Worm (Caenorhabditis elegans) whole organism, late embryonic: ENCODE data around the gene str-47.

Source experiments
- C08G9.2 ChIP-seq: sonication (generic microtip); optimal IDR thresholded peaks from 2 replicates; lab custom pipeline; 2016; ENCODE audit warnings: mild to moderate bottlenecking, missing genetic modification characterization, moderate library complexity, missing compliant biosample characterization
- C38D4.7 ChIP-seq: fragments of 200-800 bp; sonication (Bioruptor generic); optimal IDR thresholded peaks from 2 replicates; lab custom pipeline; 2018; ENCODE audit warnings: mild to moderate bottlenecking, missing genetic modification characterization, moderate library complexity, missing compliant biosample characterization
- F13H6.1 ChIP-seq: sonication (generic microtip); optimal IDR thresholded peaks from 2 replicates; lab custom pipeline; 2016; ENCODE audit warnings: missing genetic modification characterization, missing compliant biosample characterization
- K02D7.2 ChIP-seq: sonication (generic microtip); optimal IDR thresholded peaks from 2 replicates; lab custom pipeline; 2017; ENCODE audit warnings: mild to moderate bottlenecking, missing genetic modification characterization, missing compliant biosample characterization
- T23F11.4 ChIP-seq: fragments of 200-800 bp; sonication (Bioruptor generic); optimal IDR thresholded peaks from 2 replicates; lab custom pipeline; 2018; ENCODE audit warnings: mild to moderate bottlenecking, missing genetic modification characterization, missing compliant biosample characterization
- Y22D7AL.16 ChIP-seq: sonication (generic microtip); optimal IDR thresholded peaks from 2 replicates; lab custom pipeline; 2016; ENCODE audit warnings: missing genetic modification characterization, missing compliant biosample characterization
- ama-1 ChIP-seq: fragments of 150-350 bp; optimal IDR thresholded peaks from 2 replicates; lab custom pipeline; 2014
- ceh-14 ChIP-seq: sonication (generic microtip); optimal IDR thresholded peaks from 2 replicates; lab custom pipeline; 2016; ENCODE audit warnings: missing genotype, missing genetic modification characterization, missing compliant biosample characterization
- ceh-2 ChIP-seq: sonication (generic microtip); optimal IDR thresholded peaks from 2 replicates; lab custom pipeline; 2016; ENCODE audit warnings: missing genotype, missing genetic modification characterization, missing compliant biosample characterization
- ceh-24 ChIP-seq: sonication (generic microtip); optimal IDR thresholded peaks from 2 replicates; lab custom pipeline; 2016; ENCODE audit warnings: mild to moderate bottlenecking, missing genetic modification characterization, missing compliant biosample characterization
- ceh-30 ChIP-seq: fragments of 150-350 bp; optimal IDR thresholded peaks from 2 replicates; lab custom pipeline; 2014; ENCODE audit warnings: missing biosample characterization, missing genetic modification characterization
- ceh-31 ChIP-seq: sonication (generic microtip); optimal IDR thresholded peaks from 2 replicates; lab custom pipeline; 2016; ENCODE audit warnings: missing genetic modification characterization, missing compliant biosample characterization
- ceh-48 ChIP-seq: sonication (generic microtip); optimal IDR thresholded peaks from 2 replicates; lab custom pipeline; 2016; ENCODE audit warnings: missing genetic modification characterization, inconsistent platforms, missing compliant biosample characterization
- ceh-9 ChIP-seq: sonication (generic microtip); optimal IDR thresholded peaks from 2 replicates; lab custom pipeline; 2016; ENCODE audit warnings: mild to moderate bottlenecking, missing genetic modification characterization, inconsistent platforms, missing compliant biosample characterization
- che-1 ChIP-seq: sonication (generic microtip); optimal IDR thresholded peaks from 2 replicates; lab custom pipeline; 2016; ENCODE audit warnings: mild to moderate bottlenecking, missing genetic modification characterization, missing compliant biosample characterization
- dmd-4 ChIP-seq: sonication (generic microtip); optimal IDR thresholded peaks from 2 replicates; lab custom pipeline; 2016; ENCODE audit warnings: borderline replicate concordance, missing genetic modification characterization, missing compliant biosample characterization
- dve-1 ChIP-seq: sonication (generic microtip); optimal IDR thresholded peaks from 2 replicates; lab custom pipeline; 2017; ENCODE audit warnings: antibody characterized with exemption, mild to moderate bottlenecking, missing genetic modification characterization, missing compliant biosample characterization
- elt-4 ChIP-seq: sonication (generic microtip); optimal IDR thresholded peaks from 2 replicates; lab custom pipeline; 2016; ENCODE audit warnings: missing genetic modification characterization, missing compliant biosample characterization
- eyg-1 ChIP-seq: sonication (generic microtip); optimal IDR thresholded peaks from 2 replicates; lab custom pipeline; 2016; ENCODE audit warnings: missing genotype, missing genetic modification characterization, missing compliant biosample characterization
- hlh-13 ChIP-seq: fragments of 200-800 bp; sonication (Bioruptor generic); optimal IDR thresholded peaks from 2 replicates; lab custom pipeline; 2018; ENCODE audit warnings: mild to moderate bottlenecking, missing genetic modification characterization, missing compliant biosample characterization
- hlh-30 ChIP-seq: sonication (generic microtip); optimal IDR thresholded peaks from 2 replicates; lab custom pipeline; 2017; ENCODE audit warnings: antibody characterized with exemption, missing genetic modification characterization, missing compliant biosample characterization; ENCODE audit not compliant: insufficient read depth
- hlh-8 ChIP-seq: sonication (generic microtip); optimal IDR thresholded peaks from 2 replicates; lab custom pipeline; 2016; ENCODE audit warnings: missing genotype, missing genetic modification characterization, missing compliant biosample characterization
- lim-6 ChIP-seq: sonication (generic microtip); optimal IDR thresholded peaks from 2 replicates; lab custom pipeline; 2016; ENCODE audit warnings: missing genetic modification characterization, missing compliant biosample characterization
- lin-11 ChIP-seq: fragments of 200-800 bp; sonication (Bioruptor generic); optimal IDR thresholded peaks from 2 replicates; lab custom pipeline; 2018; ENCODE audit warnings: mild to moderate bottlenecking, missing genetic modification characterization, missing compliant biosample characterization
- madf-2 ChIP-seq: sonication (generic microtip); optimal IDR thresholded peaks from 2 replicates; lab custom pipeline; 2017; ENCODE audit warnings: missing genetic modification characterization, missing compliant biosample characterization
- mec-3 ChIP-seq: sonication (generic microtip); optimal IDR thresholded peaks from 2 replicates; lab custom pipeline; 2016; ENCODE audit warnings: borderline replicate concordance, missing genetic modification characterization, missing compliant biosample characterization
- nfya-1 ChIP-seq: sonication (generic microtip); optimal IDR thresholded peaks from 2 replicates; lab custom pipeline; 2017; ENCODE audit warnings: missing genetic modification characterization, mild to moderate bottlenecking, missing compliant biosample characterization, antibody characterized with exemption, moderate library complexity
- nhr-11 ChIP-seq: fragments of 150-350 bp; optimal IDR thresholded peaks from 2 replicates; lab custom pipeline; 2014; ENCODE audit warnings: missing biosample characterization, missing genetic modification characterization
- nhr-232 ChIP-seq: sonication (generic microtip); optimal IDR thresholded peaks from 2 replicates; lab custom pipeline; 2016; ENCODE audit warnings: missing genetic modification characterization, missing compliant biosample characterization
- npax-4 ChIP-seq: sonication (generic microtip); optimal IDR thresholded peaks from 2 replicates; lab custom pipeline; 2016; ENCODE audit warnings: missing genetic modification characterization, missing compliant biosample characterization
- pag-3 ChIP-seq: sonication (generic microtip); optimal IDR thresholded peaks from 2 replicates; lab custom pipeline; 2016; ENCODE audit warnings: missing compliant biosample characterization, missing genetic modification characterization, borderline replicate concordance
- pat-9 ChIP-seq: fragments of 200-800 bp; sonication (Bioruptor generic); optimal IDR thresholded peaks from 2 replicates; lab custom pipeline; 2018; ENCODE audit warnings: mild to moderate bottlenecking, missing genetic modification characterization, moderate library complexity, missing compliant biosample characterization
- pax-1 ChIP-seq: fragments of 150-350 bp; optimal IDR thresholded peaks from 2 replicates; lab custom pipeline; 2014; ENCODE audit warnings: missing biosample characterization, missing genetic modification characterization
- pha-2 ChIP-seq: sonication (generic microtip); optimal IDR thresholded peaks from 2 replicates; lab custom pipeline; 2017; ENCODE audit warnings: mild to moderate bottlenecking, missing genetic modification characterization, missing compliant biosample characterization
- pha-4 ChIP-seq: fragments of 150-350 bp; optimal IDR thresholded peaks from 2 replicates; lab custom pipeline; 2018; ENCODE audit warnings: missing biosample characterization, missing genetic modification reagents, missing genetic modification characterization
- ref-2 ChIP-seq: sonication (generic microtip); optimal IDR thresholded peaks from 2 replicates; lab custom pipeline; 2016; ENCODE audit warnings: missing genetic modification characterization, missing compliant biosample characterization
- sdc-2 ChIP-seq: sonication (generic microtip); optimal IDR thresholded peaks from 2 replicates; lab custom pipeline; 2016; ENCODE audit warnings: missing genotype, missing genetic modification characterization, missing compliant biosample characterization
- sox-2 ChIP-seq: fragments of 200-800 bp; sonication (Bioruptor generic); IDR thresholded peaks from 2 replicates; pipeline ENCODE4 v1.3.6; 2022; ENCODE audit warnings: missing genetic modification reagents, missing genetic modification characterization, missing compliant biosample characterization
- tbx-7 ChIP-seq: sonication (generic microtip); optimal IDR thresholded peaks from 2 replicates; lab custom pipeline; 2016; ENCODE audit warnings: missing genotype, missing genetic modification characterization, missing compliant biosample characterization
- unc-42 ChIP-seq: sonication (generic microtip); optimal IDR thresholded peaks from 2 replicates; lab custom pipeline; 2016; ENCODE audit warnings: missing genotype, missing genetic modification characterization, missing compliant biosample characterization
- unc-55 ChIP-seq: sonication (generic microtip); optimal IDR thresholded peaks from 2 replicates; lab custom pipeline; 2017; ENCODE audit warnings: missing biosample characterization, missing genetic modification reagents, missing genetic modification characterization
- unc-86 ChIP-seq: sonication (generic microtip); optimal IDR thresholded peaks from 2 replicates; lab custom pipeline; 2016; ENCODE audit warnings: missing genetic modification characterization, missing compliant biosample characterization
- ztf-16 ChIP-seq: sonication (generic microtip); optimal IDR thresholded peaks from 2 replicates; lab custom pipeline; 2017; ENCODE audit warnings: missing genetic modification characterization, missing compliant biosample characterization

str-47 gene

DNA sequence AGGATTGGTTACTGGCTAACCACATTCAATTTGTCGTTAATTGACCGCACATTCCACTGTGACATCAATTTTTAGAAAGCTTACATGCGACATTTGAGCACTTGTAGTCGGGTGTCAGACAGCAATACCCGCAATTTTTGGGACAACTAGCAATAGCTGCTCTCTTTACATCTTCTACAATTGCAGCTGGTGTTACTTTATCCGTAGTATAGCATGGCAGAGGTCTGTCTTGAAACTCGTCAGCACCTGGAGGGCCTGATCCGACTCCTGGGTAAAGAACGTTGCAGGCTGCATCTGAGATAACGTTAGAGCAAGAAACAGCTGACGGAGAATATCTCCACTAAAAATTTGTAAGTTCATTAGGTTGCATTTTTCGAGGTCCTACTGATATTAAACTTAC lies 6.2 kb upstream of the str-47 start:
- TF ChIP-seq hlh-30 (tag; lab: Kevin White, UChicago) (no peak), ztf-16 (tag; lab: Kevin White, UChicago) (no peak), C38D4.7 (GFP tag; lab: Kevin White, UChicago) (no peak), T23F11.4 (GFP tag; lab: Kevin White, UChicago) (no peak), pha-4 (tag; lab: Kevin White, UChicago) (no peak), nhr-232 (tag; lab: Kevin White, UChicago) (no peak), C08G9.2 (no peak), F13H6.1 (no peak), mec-3 (no peak), unc-42 (tag; lab: Kevin White, UChicago) (no peak), ceh-2 (no peak), unc-86 (tag; lab: Kevin White, UChicago) (no peak), tbx-7 (tag; lab: Kevin White, UChicago) (no peak)

- TF ChIP-seq K02D7.2 (tag; lab: Kevin White, UChicago) (no peak), pax-1 (no peak), nhr-232 (tag; lab: Kevin White, UChicago) (no peak), ceh-9 (no peak)
Measured at ce11 chrV:7639787-7640186, 5.8 kb upstream of the str-47 start, which contains the start of gene F07C4.10. Gene F07C4.10, minus strand, starts transcription at chrV:7639887.

- TF ChIP-seq che-1 (tag; lab: Kevin White, UChicago) (no peak), dmd-4 (no peak), Y22D7AL.16 (tag; lab: Kevin White, UChicago) (no peak), ceh-30 (no peak), ama-1 (lab: Kevin White, UChicago) (no peak), npax-4 (tag; lab: Kevin White, UChicago) (no peak), pag-3 (tag; lab: Kevin White, UChicago) (no peak), elt-4 (tag; lab: Kevin White, UChicago) (no peak), hlh-13 (GFP tag; lab: Kevin White, UChicago) (no peak), pha-4 (tag; lab: Kevin White, UChicago) (no peak), C08G9.2 (no peak), hlh-8 (tag; lab: Kevin White, UChicago) (no peak), pha-2 (tag; lab: Kevin White, UChicago) (no peak), lim-6 (no peak), ref-2 (tag; lab: Kevin White, UChicago) (no peak), nfya-1 (tag; lab: Kevin White, UChicago) (no peak)
Measured at ce11 chrV:7641718-7642117, 3.8 kb upstream of the str-47 start.

ce11 chrV:7643416-7643815 lies 2.1 kb upstream of the str-47 start, which contains the start of gene F07C4.11:
Gene F07C4.11, minus strand, starts transcription at chrV:7643516.
- TF ChIP-seq unc-86 (tag; lab: Kevin White, UChicago) (no peak), dve-1 (no peak), ceh-14 (no peak), hlh-13 (GFP tag; lab: Kevin White, UChicago) (no peak), ceh-24 (no peak), sox-2 (GFP tag; lab: Robert Waterston, UW) (no peak), eyg-1 (no peak), lim-6 (no peak), ceh-30 (no peak), ceh-31 (no peak), lin-11 (tag; lab: Kevin White, UChicago) (no peak), madf-2 (tag; lab: Kevin White, UChicago) (no peak), ceh-48 (tag; lab: Kevin White, UChicago) (no peak), nfya-1 (tag; lab: Kevin White, UChicago) (no peak), nhr-11 (tag; lab: Kevin White, UChicago) (no peak), sdc-2 (tag; lab: Kevin White, UChicago) (no peak), pat-9 (no peak), unc-55 (GFP tag; lab: Kevin White, UChicago) (no peak), pha-2 (tag; lab: Kevin White, UChicago) (no peak)
